Worm (Caenorhabditis elegans) whole organism, late embryonic: ENCODE measurements around the gene ZC239.22.

ENCODE experiments used
- C08G9.2 ChIP-seq: sonication (generic microtip); optimal IDR thresholded peaks from 2 replicates; lab custom pipeline; 2016; ENCODE audit warnings: mild to moderate bottlenecking, missing genetic modification characterization, moderate library complexity, missing compliant biosample characterization
- C38D4.7 ChIP-seq: fragments of 200-800 bp; sonication (Bioruptor generic); optimal IDR thresholded peaks from 2 replicates; lab custom pipeline; 2018; ENCODE audit warnings: mild to moderate bottlenecking, missing genetic modification characterization, moderate library complexity, missing compliant biosample characterization
- F13H6.1 ChIP-seq: sonication (generic microtip); optimal IDR thresholded peaks from 2 replicates; lab custom pipeline; 2016; ENCODE audit warnings: missing genetic modification characterization, missing compliant biosample characterization
- K02D7.2 ChIP-seq: sonication (generic microtip); optimal IDR thresholded peaks from 2 replicates; lab custom pipeline; 2017; ENCODE audit warnings: mild to moderate bottlenecking, missing genetic modification characterization, missing compliant biosample characterization
- ama-1 ChIP-seq: fragments of 150-350 bp; optimal IDR thresholded peaks from 2 replicates; lab custom pipeline; 2014
- ceh-14 ChIP-seq: sonication (generic microtip); optimal IDR thresholded peaks from 2 replicates; lab custom pipeline; 2016; ENCODE audit warnings: missing genotype, missing genetic modification characterization, missing compliant biosample characterization
- ceh-18 ChIP-seq: sonication (generic microtip); optimal IDR thresholded peaks from 2 replicates; lab custom pipeline; 2016; ENCODE audit warnings: missing genetic modification characterization, missing compliant biosample characterization
- ceh-22 ChIP-seq: sonication (generic microtip); optimal IDR thresholded peaks from 2 replicates; lab custom pipeline; 2017; ENCODE audit warnings: missing biosample characterization, missing genetic modification characterization
- ceh-31 ChIP-seq: sonication (generic microtip); optimal IDR thresholded peaks from 2 replicates; lab custom pipeline; 2016; ENCODE audit warnings: missing genetic modification characterization, missing compliant biosample characterization
- ceh-34 ChIP-seq: sonication (generic microtip); optimal IDR thresholded peaks from 2 replicates; lab custom pipeline; 2016; ENCODE audit warnings: mild to moderate bottlenecking, missing genetic modification characterization, missing compliant biosample characterization
- ceh-48 ChIP-seq: sonication (generic microtip); optimal IDR thresholded peaks from 2 replicates; lab custom pipeline; 2016; ENCODE audit warnings: missing genetic modification characterization, inconsistent platforms, missing compliant biosample characterization
- ceh-6 ChIP-seq: fragments of 200-800 bp; sonication (Bioruptor generic); optimal IDR thresholded peaks from 2 replicates; lab custom pipeline; 2018; ENCODE audit warnings: mild to moderate bottlenecking, missing genetic modification characterization, missing compliant biosample characterization
- dmd-4 ChIP-seq: sonication (generic microtip); optimal IDR thresholded peaks from 2 replicates; lab custom pipeline; 2016; ENCODE audit warnings: borderline replicate concordance, missing genetic modification characterization, missing compliant biosample characterization
- elt-2 ChIP-seq: sonication (generic microtip); optimal IDR thresholded peaks from 2 replicates; lab custom pipeline; 2016; ENCODE audit warnings: missing genetic modification reagents, missing genetic modification characterization, missing compliant biosample characterization
- elt-4 ChIP-seq: sonication (generic microtip); optimal IDR thresholded peaks from 2 replicates; lab custom pipeline; 2016; ENCODE audit warnings: missing genetic modification characterization, missing compliant biosample characterization
- ets-4 ChIP-seq: sonication (generic microtip); optimal IDR thresholded peaks from 2 replicates; lab custom pipeline; 2016; ENCODE audit warnings: missing genetic modification characterization, missing compliant biosample characterization
- eyg-1 ChIP-seq: sonication (generic microtip); optimal IDR thresholded peaks from 2 replicates; lab custom pipeline; 2016; ENCODE audit warnings: missing genotype, missing genetic modification characterization, missing compliant biosample characterization
- fkh-10 ChIP-seq: fragments of 150-350 bp; optimal IDR thresholded peaks from 2 replicates; lab custom pipeline; 2014; ENCODE audit warnings: missing biosample characterization, missing genetic modification reagents, missing genetic modification characterization
- hlh-15 ChIP-seq: sonication (generic microtip); optimal IDR thresholded peaks from 2 replicates; lab custom pipeline; 2016; ENCODE audit warnings: missing genetic modification characterization, missing compliant biosample characterization
- hlh-30 ChIP-seq: sonication (generic microtip); optimal IDR thresholded peaks from 2 replicates; lab custom pipeline; 2017; ENCODE audit warnings: antibody characterized with exemption, missing genetic modification characterization, missing compliant biosample characterization; ENCODE audit not compliant: insufficient read depth
- lim-6 ChIP-seq: sonication (generic microtip); optimal IDR thresholded peaks from 2 replicates; lab custom pipeline; 2016; ENCODE audit warnings: missing genetic modification characterization, missing compliant biosample characterization
- lin-11 ChIP-seq: fragments of 200-800 bp; sonication (Bioruptor generic); optimal IDR thresholded peaks from 2 replicates; lab custom pipeline; 2018; ENCODE audit warnings: mild to moderate bottlenecking, missing genetic modification characterization, missing compliant biosample characterization
- mec-3 ChIP-seq: sonication (generic microtip); optimal IDR thresholded peaks from 2 replicates; lab custom pipeline; 2016; ENCODE audit warnings: borderline replicate concordance, missing genetic modification characterization, missing compliant biosample characterization
- nhr-11 ChIP-seq: fragments of 150-350 bp; optimal IDR thresholded peaks from 2 replicates; lab custom pipeline; 2014; ENCODE audit warnings: missing biosample characterization, missing genetic modification characterization
- nhr-232 ChIP-seq: sonication (generic microtip); optimal IDR thresholded peaks from 2 replicates; lab custom pipeline; 2016; ENCODE audit warnings: missing genetic modification characterization, missing compliant biosample characterization
- npax-4 ChIP-seq: sonication (generic microtip); optimal IDR thresholded peaks from 2 replicates; lab custom pipeline; 2016; ENCODE audit warnings: missing genetic modification characterization, missing compliant biosample characterization
- odd-2 ChIP-seq: sonication (generic microtip); optimal IDR thresholded peaks from 2 replicates; lab custom pipeline; 2017; ENCODE audit warnings: antibody characterized with exemption, mild to moderate bottlenecking, missing genetic modification characterization, missing compliant biosample characterization
- pax-1 ChIP-seq: fragments of 150-350 bp; optimal IDR thresholded peaks from 2 replicates; lab custom pipeline; 2014; ENCODE audit warnings: missing biosample characterization, missing genetic modification characterization
- pros-1 ChIP-seq: fragments of 150-350 bp; optimal IDR thresholded peaks from 2 replicates; lab custom pipeline; 2014; ENCODE audit warnings: missing biosample characterization, missing genetic modification reagents, missing genetic modification characterization
- ref-2 ChIP-seq: sonication (generic microtip); optimal IDR thresholded peaks from 2 replicates; lab custom pipeline; 2016; ENCODE audit warnings: missing genetic modification characterization, missing compliant biosample characterization
- sdc-2 ChIP-seq: sonication (generic microtip); optimal IDR thresholded peaks from 2 replicates; lab custom pipeline; 2016; ENCODE audit warnings: missing genotype, missing genetic modification characterization, missing compliant biosample characterization
- sox-4 ChIP-seq: sonication (generic microtip); optimal IDR thresholded peaks from 2 replicates; lab custom pipeline; 2017; ENCODE audit warnings: mild to moderate bottlenecking, missing genetic modification characterization, inconsistent platforms, missing compliant biosample characterization
- syd-9 ChIP-seq: sonication (generic microtip); optimal IDR thresholded peaks from 2 replicates; lab custom pipeline; 2016; ENCODE audit warnings: mild to moderate bottlenecking, missing genetic modification characterization, moderate library complexity, missing compliant biosample characterization
- tbx-7 ChIP-seq: sonication (generic microtip); optimal IDR thresholded peaks from 2 replicates; lab custom pipeline; 2016; ENCODE audit warnings: missing genotype, missing genetic modification characterization, missing compliant biosample characterization
- unc-3 ChIP-seq, 2 experiments: fragments of 200-800 bp in 1 of 2; sonication (Bioruptor generic) in 1 of 2; sonication (generic microtip) in 1 of 2; conservative IDR thresholded peaks in 1 of 2; optimal IDR thresholded peaks in 1 of 2; 2 replicates each; pipeline versions ENCODE4 v1.3.6 to Lab custom; 2016 to 2022; ENCODE audit warnings: missing compliant biosample characterization in 2 of 2, missing genetic modification characterization in 2 of 2, missing genetic modification reagents in 1 of 2
- unc-42 ChIP-seq: sonication (generic microtip); optimal IDR thresholded peaks from 2 replicates; lab custom pipeline; 2016; ENCODE audit warnings: missing genotype, missing genetic modification characterization, missing compliant biosample characterization
- unc-55 ChIP-seq: sonication (generic microtip); optimal IDR thresholded peaks from 2 replicates; lab custom pipeline; 2017; ENCODE audit warnings: missing biosample characterization, missing genetic modification reagents, missing genetic modification characterization
- zip-5 ChIP-seq: sonication (generic microtip); optimal IDR thresholded peaks from 2 replicates; lab custom pipeline; 2016; ENCODE audit warnings: missing genetic modification characterization, missing compliant biosample characterization

Gene ZC239.22

ce11 chrII:3248043-3248718 lies 27.6 kb upstream of the ZC239.22 start, which contains the start of the genes fbxc-50 and C17F4.2:
Gene fbxc-50, minus strand, starts transcription at chrII:3248123.
Gene C17F4.2, plus strand, starts transcription at chrII:3248668.
- TF ChIP-seq K02D7.2 (tag; lab: Kevin White, UChicago) = no peak

ce11 chrII:3247556-3247955 lies 26.9 kb upstream of the ZC239.22 start:
- TF ChIP-seq npax-4 (no peak), pax-1 (no peak), ets-4 (tag; lab: Kevin White, UChicago) (no peak)

- no peak for TF ChIP-seq tbx-7 (tag; lab: Kevin White, UChicago)
- no peak for TF ChIP-seq pax-1
- no peak for TF ChIP-seq ceh-48
- no peak for TF ChIP-seq pros-1 (tag; lab: Kevin White, UChicago)
- no peak for TF ChIP-seq ama-1 (lab: Kevin White, UChicago)
- no peak for TF ChIP-seq lim-6 (tag; lab: Kevin White, UChicago)
- TF ChIP-seq ref-2 = no peak
- TF ChIP-seq ceh-22 (tag; lab: Kevin White, UChicago) = no peak
- no peak for TF ChIP-seq elt-2 (tag; lab: Kevin White, UChicago)
- TF ChIP-seq unc-55 = no peak
- TF ChIP-seq dmd-4 = no peak
- no peak for TF ChIP-seq unc-3 (GFP tag; conservative IDR thresholded peaks at IDR 0.05; lab: Robert Waterston, UW)
- no peak for TF ChIP-seq unc-3 (tag; optimal IDR thresholded peaks at IDR 0.05; lab: Kevin White, UChicago)
- TF ChIP-seq fkh-10 = no peak
- TF ChIP-seq sox-4 (tag; lab: Kevin White, UChicago) = no peak
- TF ChIP-seq C08G9.2 (tag; lab: Kevin White, UChicago) = no peak
- TF ChIP-seq hlh-15 (tag; lab: Kevin White, UChicago) = no peak
- TF ChIP-seq lin-11 = no peak
Observed at ce11 chrII:3245836-3246235, 25.2 kb upstream of the ZC239.22 start, which contains the start of gene C17F4.7. Gene C17F4.7, minus strand, starts transcription at chrII:3246015.

- TF ChIP-seq elt-4 (tag; lab: Kevin White, UChicago) = no peak
- no peak for TF ChIP-seq ceh-6 (GFP tag; lab: Kevin White, UChicago)
- no peak for TF ChIP-seq odd-2 (tag; lab: Kevin White, UChicago)
- no peak for TF ChIP-seq nhr-11 (tag; lab: Kevin White, UChicago)
- no peak for TF ChIP-seq nhr-232
- TF ChIP-seq syd-9 = no peak
- TF ChIP-seq eyg-1 (tag; lab: Kevin White, UChicago) = no peak
- no peak for TF ChIP-seq unc-3 (GFP tag; conservative IDR thresholded peaks at IDR 0.05; lab: Robert Waterston, UW)
- TF ChIP-seq unc-3 (tag; optimal IDR thresholded peaks at IDR 0.05; lab: Kevin White, UChicago) = no peak
- TF ChIP-seq ref-2 = no peak
- no peak for TF ChIP-seq C08G9.2 (tag; lab: Kevin White, UChicago)
- no peak for TF ChIP-seq mec-3 (tag; lab: Kevin White, UChicago)
- no peak for TF ChIP-seq ets-4 (tag; lab: Kevin White, UChicago)
- no peak for TF ChIP-seq ceh-14 (tag; lab: Kevin White, UChicago)
- no peak for TF ChIP-seq unc-55
- TF ChIP-seq ceh-18 (tag; lab: Kevin White, UChicago) = no peak
- no peak for TF ChIP-seq zip-5
- TF ChIP-seq ceh-22 (tag; lab: Kevin White, UChicago) = no peak
- TF ChIP-seq lim-6 (tag; lab: Kevin White, UChicago) = no peak
- TF ChIP-seq ceh-34 (tag; lab: Kevin White, UChicago) = no peak
- no peak for TF ChIP-seq pros-1 (tag; lab: Kevin White, UChicago)
Observed at ce11 chrII:3244758-3245157, 24.1 kb upstream of the ZC239.22 start.

- TF ChIP-seq hlh-30 (tag; lab: Kevin White, UChicago) (no peak), C38D4.7 (no peak), ceh-31 (tag; lab: Kevin White, UChicago) (no peak), unc-42 (tag; lab: Kevin White, UChicago) (no peak), pros-1 (tag; lab: Kevin White, UChicago) (no peak), sdc-2 (tag; lab: Kevin White, UChicago) (no peak), ref-2 (no peak), F13H6.1 (tag; lab: Kevin White, UChicago) (no peak), ama-1 (lab: Kevin White, UChicago) (no peak)
Observed at ce11 chrII:3244070-3244469, 23.4 kb upstream of the ZC239.22 start, which contains the start of gene C17F4.12. Gene C17F4.12, minus strand, starts transcription at chrII:3244170.
